Worm (Caenorhabditis elegans) whole organism, L1 larva: Measurements from ENCODE around the gene hpo-26.

ENCODE experiments used
- egl-27 ChIP-seq, 2 experiments: fragments of 150-350 bp in 1 of 2; sonication (generic microtip); optimal IDR thresholded peaks; 3 replicates each; lab custom pipeline; 2017 to 2018; ENCODE audit warnings: missing biosample characterization in 2 of 2, missing genetic modification characterization in 2 of 2, missing genetic modification reagents in 2 of 2
- mdl-1 ChIP-seq, 2 experiments: fragments of 150-350 bp; optimal IDR thresholded peaks; 2 replicates each; lab custom pipeline; 2014 to 2017; ENCODE audit warnings: missing biosample characterization in 2 of 2, missing genetic modification characterization in 2 of 2, inconsistent platforms in 1 of 2

DNA sequence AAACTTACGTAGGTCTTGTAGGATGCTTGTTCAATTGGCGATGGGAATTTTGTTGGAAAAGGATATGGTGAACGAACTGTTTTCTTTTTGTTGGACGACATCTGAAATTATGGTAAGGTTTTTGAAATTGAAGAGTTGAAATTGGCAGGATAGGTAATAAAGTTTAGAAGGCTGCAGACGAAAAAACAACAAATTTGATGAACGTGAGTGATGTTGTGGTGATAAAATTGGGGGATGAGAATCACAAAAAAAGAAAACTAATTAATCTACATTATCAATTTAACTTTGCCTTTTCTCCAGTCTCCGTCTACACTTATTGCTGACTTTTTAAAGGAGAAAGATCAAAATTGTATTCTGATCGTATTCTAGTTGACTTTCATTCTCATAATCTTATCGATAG is 39.0 kb downstream of the hpo-26 start, which contains the start of gene cpt-6:
- TF ChIP-seq mdl-1 (tag; optimal IDR thresholded peaks at IDR 0.05; lab: Kevin White, UChicago) (no peak), egl-27 (tag; optimal IDR thresholded peaks at IDR 0.05; lab: Kevin White, UChicago) (no peak)
